Fruit fly (Drosophila melanogaster): ENCODE measurements around the gene cact.

The cact gene

DNA sequence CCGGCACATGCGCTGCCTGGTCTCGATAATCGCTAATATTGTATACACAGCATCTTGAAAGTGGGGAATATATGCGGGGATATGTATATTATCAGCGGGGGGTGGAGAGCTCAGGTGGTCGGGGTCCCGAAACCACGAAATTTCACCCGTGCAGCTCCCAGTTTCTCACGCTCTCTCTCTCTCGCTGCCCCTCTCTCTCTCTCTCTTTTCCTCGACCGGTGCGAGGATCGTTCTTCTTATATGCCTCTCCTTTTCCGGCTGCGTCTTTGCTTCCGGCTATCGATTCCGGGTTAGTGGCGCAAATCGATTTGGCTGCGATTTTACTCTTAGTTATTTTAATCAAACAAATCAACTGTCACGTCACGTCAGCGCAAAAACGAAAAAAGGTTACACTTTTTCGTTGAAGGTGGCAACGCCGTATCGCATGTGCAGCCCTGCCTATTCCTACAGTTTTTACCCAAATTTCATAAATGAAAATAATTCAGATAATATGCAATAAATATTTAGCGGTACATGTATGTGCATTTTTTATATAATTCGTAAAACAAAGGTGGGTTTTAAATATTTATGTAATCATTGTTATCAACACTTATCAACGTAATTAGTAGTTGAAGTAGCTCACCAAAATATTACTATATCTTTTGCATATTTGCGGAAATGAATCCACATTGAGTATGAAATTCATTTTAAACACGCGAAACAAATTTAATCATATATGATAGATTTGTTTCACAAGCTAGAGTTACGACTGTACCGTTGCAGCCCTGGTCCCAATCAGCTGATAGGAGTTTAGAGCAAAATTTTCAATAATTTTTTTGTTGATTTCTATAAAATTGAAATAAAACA is 26.3 kb downstream of the cact start, which contains the start of the genes heix and CG17328 (continued):
- TF ChIP-seq row (GFP tag; IDR thresholded peaks at IDR 0.05), result peak; percentile 89
- TF ChIP-seq Six4 (GFP tag; optimal IDR thresholded peaks at IDR 0.05), result peak; percentile 59
- TF ChIP-seq ftz-f1 (GFP tag; optimal IDR thresholded peaks at IDR 0.05), result peak; percentile 67
- TF ChIP-seq CG2678 (tag; optimal IDR thresholded peaks at IDR 0.05), result no peak
- peak; percentile 74 for TF ChIP-seq Ets97D (GFP tag; optimal IDR thresholded peaks at IDR 0.05)
- peak; percentile 61; the same call in 2 of the 3 replicates for TF ChIP-seq CG11093 (GFP tag; IDR thresholded peaks at IDR 0.05)
- TF ChIP-seq CG1024 (GFP tag; IDR thresholded peaks at IDR 0.05), result peak; percentile 64; the same call in 1 of the 2 replicates
- TF ChIP-seq nom (GFP tag; optimal IDR thresholded peaks at IDR 0.05), result peak; percentile 25
- peak; percentile 77 for TF ChIP-seq CG9727 (GFP tag; optimal IDR thresholded peaks at IDR 0.05)
- TF ChIP-seq Nf-YB (GFP tag; optimal IDR thresholded peaks at IDR 0.05), result peak; percentile 43
- TF ChIP-seq CG3163 (GFP tag; optimal IDR thresholded peaks at IDR 0.05), result no peak
- TF ChIP-seq onecut (GFP tag; IDR thresholded peaks at IDR 0.05), result peak; percentile 8; the same call in 1 of the 2 replicates
- TF ChIP-seq sim (GFP tag; IDR thresholded peaks at IDR 0.05), result no peak
- TF ChIP-seq dmrt99B (tag; optimal IDR thresholded peaks at IDR 0.05), result no peak
- TF ChIP-seq CG6813 (GFP tag; optimal IDR thresholded peaks at IDR 0.05), result no peak
- no peak for TF ChIP-seq Dfd (GFP tag; optimal IDR thresholded peaks at IDR 0.05)
- TF ChIP-seq E2f1 (GFP tag; IDR thresholded peaks at IDR 0.05), result peak; percentile 70
- TF ChIP-seq prd (optimal IDR thresholded peaks at IDR 0.05), result no peak
- TF ChIP-seq prd (GFP tag; IDR thresholded peaks at IDR 0.05), result peak; percentile 76
- TF ChIP-seq Dip2 (GFP tag; IDR thresholded peaks at IDR 0.05), result no peak
- TF ChIP-seq CG10366 (GFP tag; IDR thresholded peaks at IDR 0.05), result peak; percentile 70; the same call in 1 of the 2 replicates
- TF ChIP-seq CG10321 (GFP tag; IDR thresholded peaks at IDR 0.05), result no peak
- peak; percentile 69 for TF ChIP-seq al (GFP tag; IDR thresholded peaks at IDR 0.05)
- no peak for TF ChIP-seq Hmr (GFP tag; optimal IDR thresholded peaks at IDR 0.05)
- TF ChIP-seq fd64A (GFP tag; optimal IDR thresholded peaks at IDR 0.05), result no peak
- peak; percentile 68 for TF ChIP-seq D19B (GFP tag; optimal IDR thresholded peaks at IDR 0.05)
- TF ChIP-seq CG30403 (GFP tag; optimal IDR thresholded peaks at IDR 0.05), result peak; percentile 88
- peak; percentile 48 for TF ChIP-seq E2f2 (GFP tag; IDR thresholded peaks at IDR 0.05)
- TF ChIP-seq ro (GFP tag; IDR thresholded peaks at IDR 0.05), result no peak
- peak; percentile 61 for TF ChIP-seq CG17186 (GFP tag; optimal IDR thresholded peaks at IDR 0.05)
- TF ChIP-seq Doc3 (GFP tag; IDR thresholded peaks at IDR 0.05; ENCODE audit: partially characterized antibody), result no peak
- TF ChIP-seq CG1233 (GFP tag; optimal IDR thresholded peaks at IDR 0.05), result peak; percentile 69
- TF ChIP-seq nmo (GFP tag; optimal IDR thresholded peaks at IDR 0.05), result peak; percentile 81
- TF ChIP-seq CG2712 (tag; optimal IDR thresholded peaks at IDR 0.05), result peak; percentile 74
- TF ChIP-seq CG8924 (tag; optimal IDR thresholded peaks at IDR 0.05), result peak; percentile 82
- TF ChIP-seq H2.0 (GFP tag; IDR thresholded peaks at IDR 0.05), result peak; percentile 68
- TF ChIP-seq gcm2 (GFP tag; optimal IDR thresholded peaks at IDR 0.05), result no peak
- TF ChIP-seq CG8359 (GFP tag; optimal IDR thresholded peaks at IDR 0.05; ENCODE audit: borderline replicate concordance), result no peak
- peak; percentile 75 for TF ChIP-seq Fer2 (tag; optimal IDR thresholded peaks at IDR 0.05)
- no peak for TF ChIP-seq bigmax (GFP tag; optimal IDR thresholded peaks at IDR 0.05)
- peak; percentile 64 for TF ChIP-seq CG30020 (tag; optimal IDR thresholded peaks at IDR 0.05)
- no peak for TF ChIP-seq CTCF (GFP tag; optimal IDR thresholded peaks at IDR 0.05)
- peak; percentile 38 for TF ChIP-seq CG33213 (GFP tag; optimal IDR thresholded peaks at IDR 0.05)
- no peak for TF ChIP-seq fd102C (GFP tag; optimal IDR thresholded peaks at IDR 0.05)
- peak; percentile 60 for TF ChIP-seq chn (GFP tag; optimal IDR thresholded peaks at IDR 0.05)
- TF ChIP-seq slp2 (GFP tag; optimal IDR thresholded peaks at IDR 0.05), result peak; percentile 5
- TF ChIP-seq CG31441 (GFP tag; IDR thresholded peaks at IDR 0.05), result no peak; the same call in 1 of the 2 replicates
- TF ChIP-seq Adf1 (GFP tag; IDR thresholded peaks at IDR 0.05), result no peak

Measured in whole organism, embryonic.